Worm (Caenorhabditis elegans): ENCODE data around the gene flp-12.

Gene flp-12

DNA sequence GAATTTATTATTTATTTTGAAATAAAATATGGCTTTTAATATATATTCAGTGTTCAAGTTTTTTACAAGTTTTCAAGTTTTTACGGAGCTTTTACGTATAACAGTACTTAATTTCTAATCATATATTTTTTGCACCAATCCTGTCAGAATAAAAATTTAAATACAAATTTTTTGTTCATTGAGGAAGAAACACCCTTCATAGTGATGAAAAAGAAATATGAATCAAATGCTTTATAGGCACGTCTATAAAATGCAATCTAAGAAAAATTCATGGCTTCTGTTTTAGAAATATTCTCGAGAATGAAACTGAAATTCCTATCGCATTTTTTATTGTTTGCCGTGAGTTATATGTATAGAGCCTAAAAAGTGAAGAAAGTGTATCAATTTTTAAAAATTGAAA lies 5.5 kb downstream of the flp-12 start, which contains the start of gene C05E11.2:
C05E11.2 (plus strand) TSS at position 301 of the 400 bp plus-strand sequence.
- TF ChIP-seq jun-1 (tag; optimal IDR thresholded peaks at IDR 0.05) (no peak), ztf-4 (tag; optimal IDR thresholded peaks at IDR 0.05) (no peak), elt-2 (tag; optimal IDR thresholded peaks at IDR 0.05) (no peak), fkh-10 (GFP tag; optimal IDR thresholded peaks at IDR 0.05) (no peak), tbx-2 (tag; optimal IDR thresholded peaks at IDR 0.05) (no peak), ceh-82 (tag; optimal IDR thresholded peaks at IDR 0.05) (no peak), lin-15B (tag; optimal IDR thresholded peaks at IDR 0.05) (no peak), nfya-1 (tag; optimal IDR thresholded peaks at IDR 0.05; ENCODE audit: insufficient read depth) (no peak), eor-1 (tag; optimal IDR thresholded peaks at IDR 0.05) (no peak), skn-1 (tag; optimal IDR thresholded peaks at IDR 0.05) (no peak), fos-1 (tag; optimal IDR thresholded peaks at IDR 0.05) (no peak), nhr-67 (tag; optimal IDR thresholded peaks at IDR 0.05) (no peak), elt-3 (tag; optimal IDR thresholded peaks at IDR 0.05) (no peak), nhr-23 (tag; optimal IDR thresholded peaks at IDR 0.05) (no peak), mml-1 (tag; optimal IDR thresholded peaks at IDR 0.05) (no peak), nhr-25 (tag; optimal IDR thresholded peaks at IDR 0.05) (no peak), egl-27 (tag; optimal IDR thresholded peaks at IDR 0.05) (no peak), mdl-1 (tag; optimal IDR thresholded peaks at IDR 0.05) (no peak), zag-1 (tag; optimal IDR thresholded peaks at IDR 0.05) (no peak), ceh-28 (tag; optimal IDR thresholded peaks at IDR 0.05) (no peak)

DNA sequence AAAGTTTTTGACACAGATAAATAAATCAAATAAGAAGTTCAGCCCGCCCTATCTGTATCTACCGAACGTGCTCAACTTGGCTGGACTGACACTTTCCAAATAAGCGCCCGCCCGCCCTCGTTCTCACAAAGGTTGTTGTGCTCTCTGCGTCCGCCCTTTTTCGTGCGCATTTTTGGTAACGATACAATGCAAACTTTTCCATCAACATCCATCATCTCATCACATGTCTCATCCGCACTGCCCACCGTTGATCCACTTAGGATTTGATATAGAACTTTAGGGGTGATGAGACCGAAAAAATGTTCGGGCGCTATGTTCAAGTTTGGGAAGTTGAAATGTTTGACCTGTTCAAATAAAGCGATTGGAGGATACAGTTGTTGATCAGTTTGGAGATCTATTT lies 6.6 kb downstream of the flp-12 start, which contains the start of gene C05E11.7:
C05E11.7 (minus strand) TSS at position 101 of the 400 bp plus-strand sequence.
- TF ChIP-seq ceh-82 (tag; optimal IDR thresholded peaks at IDR 0.05) (no peak), lin-39 (tag; optimal IDR thresholded peaks at IDR 0.05) (no peak), elt-3 (tag; optimal IDR thresholded peaks at IDR 0.05) (no peak), egl-5 (tag; optimal IDR thresholded peaks at IDR 0.05) (no peak), mml-1 (tag; optimal IDR thresholded peaks at IDR 0.05) (no peak), ztf-4 (tag; optimal IDR thresholded peaks at IDR 0.05) (no peak)

DNA sequence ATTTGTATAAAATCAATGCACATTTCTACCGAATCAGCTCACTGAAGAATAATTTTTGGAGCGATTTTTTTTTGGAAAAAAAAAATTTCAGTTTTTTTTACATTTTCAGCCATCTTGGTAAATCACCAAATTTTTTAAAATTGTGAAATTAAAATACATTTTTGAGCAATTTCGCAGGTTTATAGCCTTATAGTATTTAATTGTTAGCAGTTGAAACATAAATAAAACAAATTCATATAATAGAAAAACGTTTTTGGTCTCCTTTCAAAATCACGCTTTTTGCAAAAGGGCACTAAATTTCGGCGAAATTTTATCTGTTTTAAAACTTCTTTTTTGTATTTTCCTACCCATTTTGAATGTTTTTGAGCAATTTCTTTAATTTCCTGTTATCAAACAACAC lies 13.6 kb downstream of the flp-12 start:
- TF ChIP-seq nhr-67 (tag; optimal IDR thresholded peaks at IDR 0.05) (no peak), ceh-28 (tag; optimal IDR thresholded peaks at IDR 0.05) (no peak)

ce11 chrX:4577941-4578340 lies 14.2 kb downstream of the flp-12 start, which contains the start of gene C05E11.3:
Gene C05E11.3 (plus strand): TSS chrX:4578241.
- TF ChIP-seq pqm-1 (tag; optimal IDR thresholded peaks at IDR 0.05) (no peak), mdl-1 (tag; optimal IDR thresholded peaks at IDR 0.05) (no peak), skn-1 (tag; optimal IDR thresholded peaks at IDR 0.05) (no peak), elt-2 (tag; optimal IDR thresholded peaks at IDR 0.05) (no peak), nhr-76 (tag; optimal IDR thresholded peaks at IDR 0.05) (no peak), elt-3 (tag; optimal IDR thresholded peaks at IDR 0.05) (no peak), nhr-77 (tag; optimal IDR thresholded peaks at IDR 0.05) (no peak), ceh-9 (tag; optimal IDR thresholded peaks at IDR 0.05) (no peak), ztf-4 (tag; optimal IDR thresholded peaks at IDR 0.05) (no peak)

DNA sequence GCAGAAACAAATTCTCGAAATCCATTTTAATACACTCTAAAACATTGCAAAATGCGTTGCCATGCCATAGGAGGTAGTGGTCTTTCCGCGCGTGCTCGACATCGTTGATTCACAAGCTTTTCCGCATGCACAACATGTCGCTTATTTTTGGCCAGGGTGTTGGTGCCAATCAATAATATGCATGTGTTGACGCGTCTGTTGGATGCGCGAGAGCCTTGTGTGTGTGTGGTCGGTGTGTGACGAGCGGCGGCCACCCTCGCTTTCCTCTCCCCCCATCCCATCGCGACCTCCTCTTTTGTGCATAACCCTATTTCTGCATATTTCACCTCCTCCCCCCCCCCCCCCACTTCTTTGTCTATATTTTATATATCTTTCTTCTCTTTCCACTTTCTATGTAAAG lies 15.9 kb downstream of the flp-12 start:
- TF ChIP-seq mml-1 (tag; optimal IDR thresholded peaks at IDR 0.05), result no peak
- TF ChIP-seq ceh-28 (tag; optimal IDR thresholded peaks at IDR 0.05), result no peak
- TF ChIP-seq nfya-1 (tag; optimal IDR thresholded peaks at IDR 0.05; ENCODE audit: insufficient read depth), result peak; percentile 7
- TF ChIP-seq mdl-1 (tag; optimal IDR thresholded peaks at IDR 0.05), result no peak
- no peak for TF ChIP-seq lin-39 (tag; optimal IDR thresholded peaks at IDR 0.05)
- no peak for TF ChIP-seq ztf-4 (tag; optimal IDR thresholded peaks at IDR 0.05)
- no peak for TF ChIP-seq ztf-11 (tag; optimal IDR thresholded peaks at IDR 0.05)
- peak; percentile 31 for TF ChIP-seq hmg-11 (tag; optimal IDR thresholded peaks at IDR 0.05)

- TF ChIP-seq fkh-10 (GFP tag; optimal IDR thresholded peaks at IDR 0.05) (peak; percentile 66), nhr-11 (tag; optimal IDR thresholded peaks at IDR 0.05) (no peak)
Observed at ce11 chrX:4574873-4575272, 17.3 kb downstream of the flp-12 start.

DNA sequence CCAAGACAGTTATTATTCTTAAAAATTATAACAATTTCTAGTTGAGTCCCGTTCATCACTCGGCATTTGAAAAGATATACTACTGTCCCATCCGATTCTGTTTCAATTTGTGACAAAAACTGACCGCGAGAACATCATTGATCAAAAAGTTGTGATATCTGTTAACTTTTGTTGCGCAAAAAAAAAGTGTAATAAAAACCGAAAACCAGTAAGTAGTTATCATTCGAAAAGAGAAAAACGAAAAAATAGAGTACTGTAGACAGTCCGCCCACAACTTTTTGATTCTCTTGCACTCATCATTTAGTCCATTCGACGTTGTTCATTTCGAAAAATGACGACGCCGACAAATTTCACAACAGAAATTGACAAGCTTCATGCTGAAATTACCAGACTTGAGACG lies 21.0 kb downstream of the flp-12 start, which contains the start of gene amt-1:
amt-1 (plus strand) TSS at position 301 of the 400 bp plus-strand sequence.
- no peak for TF ChIP-seq pha-4 (tag; optimal IDR thresholded peaks at IDR 0.05)
- no peak for TF ChIP-seq R02D3.7 (tag; optimal IDR thresholded peaks at IDR 0.05)
- TF ChIP-seq nhr-67 (tag; optimal IDR thresholded peaks at IDR 0.05), result no peak
- no peak for TF ChIP-seq nhr-76 (tag; optimal IDR thresholded peaks at IDR 0.05)
- TF ChIP-seq elt-3 (tag; optimal IDR thresholded peaks at IDR 0.05), result no peak
- no peak for TF ChIP-seq hmg-11 (tag; optimal IDR thresholded peaks at IDR 0.05)
- TF ChIP-seq mml-1 (tag; optimal IDR thresholded peaks at IDR 0.05), result no peak
- no peak for TF ChIP-seq pqm-1 (tag; optimal IDR thresholded peaks at IDR 0.05)
- TF ChIP-seq lin-39 (tag; optimal IDR thresholded peaks at IDR 0.05), result no peak
- no peak for TF ChIP-seq nhr-12 (tag; optimal IDR thresholded peaks at IDR 0.05)
- TF ChIP-seq nhr-43 (tag; optimal IDR thresholded peaks at IDR 0.05; ENCODE audit: poor library complexity, severe bottlenecking), result no peak
- no peak for TF ChIP-seq ZK546.5 (tag; optimal IDR thresholded peaks at IDR 0.05)
- TF ChIP-seq ztf-11 (tag; optimal IDR thresholded peaks at IDR 0.05), result no peak
- no peak for TF ChIP-seq eor-1 (tag; optimal IDR thresholded peaks at IDR 0.05)
- no peak for TF ChIP-seq aly-2 (tag; optimal IDR thresholded peaks at IDR 0.05)
- no peak for TF ChIP-seq ceh-28 (tag; optimal IDR thresholded peaks at IDR 0.05)
- no peak for TF ChIP-seq skn-1 (tag; optimal IDR thresholded peaks at IDR 0.05)
- TF ChIP-seq egl-5 (tag; optimal IDR thresholded peaks at IDR 0.05), result no peak

All from whole organism, L3 larva.